Fruit fly (Drosophila melanogaster): ENCODE data around the gene Act5C.

- no peak for TF ChIP-seq CG2875 (GFP tag; optimal IDR thresholded peaks at IDR 0.05)
- no peak for TF ChIP-seq CG6254 (GFP tag; optimal IDR thresholded peaks at IDR 0.05)
- no peak for TF ChIP-seq z (GFP tag; IDR thresholded peaks at IDR 0.05)
- no peak for TF ChIP-seq nerfin-1 (tag; optimal IDR thresholded peaks at IDR 0.05)
- no peak for TF ChIP-seq jigr1 (GFP tag; IDR thresholded peaks at IDR 0.05)
- TF ChIP-seq CG18011 (GFP tag; optimal IDR thresholded peaks at IDR 0.05): no peak
- no peak for TF ChIP-seq gro (GFP tag; optimal IDR thresholded peaks at IDR 0.05)
These were observed 16.8 kb downstream of the Act5C start for dm6 chrX:5917310-5917988.

Data from whole organism, embryonic.